Worm (Caenorhabditis elegans) whole organism, mixed stage, embryonic: ENCODE results near the gene nhr-179.

Experiments used
- M03D4.4 ChIP-seq: sonication (generic microtip); optimal IDR thresholded peaks from 2 replicates; lab custom pipeline; 2017; ENCODE audit warnings: mild to moderate bottlenecking, missing genetic modification characterization, missing compliant biosample characterization
- bed-3 ChIP-seq: fragments of 200-800 bp; sonication (Bioruptor generic); optimal IDR thresholded peaks from 3 replicates; lab custom pipeline; 2018; ENCODE audit warnings: mild to moderate bottlenecking, missing genetic modification characterization, moderate library complexity, missing compliant biosample characterization
- blmp-1 ChIP-seq: fragments of 150-350 bp; optimal IDR thresholded peaks from 2 replicates; lab custom pipeline; 2014; ENCODE audit warnings: missing biosample characterization, missing genetic modification characterization
- ceh-39 ChIP-seq: fragments of 150-350 bp; optimal IDR thresholded peaks from 2 replicates; lab custom pipeline; 2014; ENCODE audit warnings: missing biosample characterization, missing genetic modification characterization
- ceh-83 ChIP-seq: fragments of 200-800 bp; sonication (Bioruptor generic); optimal IDR thresholded peaks from 2 replicates; lab custom pipeline; 2018; ENCODE audit warnings: mild to moderate bottlenecking, missing genetic modification characterization, missing compliant biosample characterization
- ces-1 ChIP-seq: fragments of 150-350 bp; optimal IDR thresholded peaks from 2 replicates; lab custom pipeline; 2014; ENCODE audit warnings: missing biosample characterization, missing genetic modification reagents, missing genetic modification characterization
- cnd-1 ChIP-seq: fragments of 200-800 bp; sonication (Bioruptor generic); optimal IDR thresholded peaks from 2 replicates; lab custom pipeline; 2018; ENCODE audit warnings: mild to moderate bottlenecking, missing genetic modification characterization, missing compliant biosample characterization
- drap-1 ChIP-seq: fragments of 200-800 bp; sonication (Bioruptor generic); optimal IDR thresholded peaks from 3 replicates; lab custom pipeline; 2018; ENCODE audit warnings: mild to moderate bottlenecking, missing genetic modification characterization, missing compliant biosample characterization
- flh-1 ChIP-seq: fragments of 200-800 bp; sonication (Bioruptor generic); optimal IDR thresholded peaks from 2 replicates; lab custom pipeline; 2018; ENCODE audit warnings: mild to moderate bottlenecking, missing genetic modification characterization, moderate library complexity, missing compliant biosample characterization
- ham-2 ChIP-seq: fragments of 200-800 bp; sonication (Bioruptor generic); optimal IDR thresholded peaks from 2 replicates; lab custom pipeline; 2018; ENCODE audit warnings: mild to moderate bottlenecking, missing genetic modification characterization, missing compliant biosample characterization
- hlh-1 ChIP-seq: fragments of 150-350 bp; optimal IDR thresholded peaks from 2 replicates; lab custom pipeline; 2014; ENCODE audit warnings: missing biosample characterization, missing genetic modification reagents, missing genetic modification characterization
- lin-13 ChIP-seq: fragments of 150-350 bp; optimal IDR thresholded peaks from 2 replicates; lab custom pipeline; 2014; ENCODE audit warnings: missing biosample characterization, missing genetic modification characterization
- lin-32 ChIP-seq: fragments of 200-800 bp; sonication (Bioruptor generic); optimal IDR thresholded peaks from 2 replicates; lab custom pipeline; 2018; ENCODE audit warnings: mild to moderate bottlenecking, missing genetic modification characterization, missing compliant biosample characterization
- lsy-2 ChIP-seq: fragments of 150-350 bp; optimal IDR thresholded peaks from 2 replicates; lab custom pipeline; 2014; ENCODE audit warnings: missing biosample characterization, missing genetic modification characterization
- mab-5 ChIP-seq: fragments of 150-350 bp; optimal IDR thresholded peaks from 2 replicates; lab custom pipeline; 2014; ENCODE audit warnings: missing biosample characterization, missing genetic modification characterization
- mep-1 ChIP-seq: fragments of 150-350 bp; optimal IDR thresholded peaks from 2 replicates; lab custom pipeline; 2017; ENCODE audit warnings: missing biosample characterization, missing genetic modification reagents, missing genetic modification characterization, inconsistent platforms
- mls-2 ChIP-seq: sonication (generic microtip); optimal IDR thresholded peaks from 2 replicates; lab custom pipeline; 2016; ENCODE audit warnings: mild to moderate bottlenecking, missing genetic modification characterization, moderate library complexity, missing compliant biosample characterization
- nhr-12 ChIP-seq: fragments of 150-350 bp; optimal IDR thresholded peaks from 2 replicates; lab custom pipeline; 2014; ENCODE audit warnings: missing biosample characterization, missing genetic modification characterization
- nhr-2 ChIP-seq: fragments of 150-350 bp; optimal IDR thresholded peaks from 2 replicates; lab custom pipeline; 2014; ENCODE audit warnings: missing biosample characterization, missing genetic modification characterization
- nhr-237 ChIP-seq: fragments of 150-350 bp; optimal IDR thresholded peaks from 2 replicates; lab custom pipeline; 2014; ENCODE audit warnings: missing biosample characterization, missing genetic modification characterization
- nhr-28 ChIP-seq: fragments of 150-350 bp; optimal IDR thresholded peaks from 2 replicates; lab custom pipeline; 2014; ENCODE audit warnings: missing biosample characterization, missing genetic modification characterization
- nhr-76 ChIP-seq: sonication (generic microtip); optimal IDR thresholded peaks from 2 replicates; lab custom pipeline; 2017; ENCODE audit warnings: missing biosample characterization, missing genetic modification characterization
- pha-4 ChIP-seq: fragments of 150-350 bp; optimal IDR thresholded peaks from 2 replicates; lab custom pipeline; 2018; ENCODE audit warnings: missing biosample characterization, missing genetic modification reagents, missing genetic modification characterization
- sem-2 ChIP-seq: fragments of 200-800 bp; sonication (Bioruptor generic); optimal IDR thresholded peaks from 2 replicates; lab custom pipeline; 2018; ENCODE audit warnings: mild to moderate bottlenecking, missing genetic modification characterization, missing compliant biosample characterization
- snpc-4 ChIP-seq: fragments of 150-350 bp; optimal IDR thresholded peaks from 2 replicates; lab custom pipeline; 2014; ENCODE audit warnings: missing biosample characterization, missing genetic modification characterization
- sptf-1 ChIP-seq: sonication (generic microtip); optimal IDR thresholded peaks from 2 replicates; lab custom pipeline; 2017; ENCODE audit warnings: mild to moderate bottlenecking, missing genetic modification characterization, moderate library complexity, missing compliant biosample characterization
- tbx-8 ChIP-seq: fragments of 200-800 bp; sonication (Bioruptor generic); optimal IDR thresholded peaks from 2 replicates; lab custom pipeline; 2018; ENCODE audit warnings: mild to moderate bottlenecking, missing genetic modification characterization, moderate library complexity, missing compliant biosample characterization
- unc-120 ChIP-seq: sonication (generic microtip); optimal IDR thresholded peaks from 2 replicates; lab custom pipeline; 2017; ENCODE audit warnings: missing genetic modification characterization, missing compliant biosample characterization; ENCODE audit not compliant: poor library complexity, severe bottlenecking
- unc-39 ChIP-seq: fragments of 150-350 bp; optimal IDR thresholded peaks from 2 replicates; lab custom pipeline; 2014; ENCODE audit warnings: missing biosample characterization, missing genetic modification characterization
- unc-62 ChIP-seq: fragments of 150-350 bp; optimal IDR thresholded peaks from 2 replicates; lab custom pipeline; 2014; ENCODE audit warnings: missing biosample characterization, missing genetic modification reagents, missing genetic modification characterization
- zip-8 ChIP-seq: fragments of 150-350 bp; optimal IDR thresholded peaks from 2 replicates; lab custom pipeline; 2014; ENCODE audit warnings: missing biosample characterization, missing genetic modification characterization
- ztf-11 ChIP-seq: fragments of 150-350 bp; optimal IDR thresholded peaks from 2 replicates; lab custom pipeline; 2014; ENCODE audit warnings: missing biosample characterization, missing genetic modification characterization

The nhr-179 gene

DNA sequence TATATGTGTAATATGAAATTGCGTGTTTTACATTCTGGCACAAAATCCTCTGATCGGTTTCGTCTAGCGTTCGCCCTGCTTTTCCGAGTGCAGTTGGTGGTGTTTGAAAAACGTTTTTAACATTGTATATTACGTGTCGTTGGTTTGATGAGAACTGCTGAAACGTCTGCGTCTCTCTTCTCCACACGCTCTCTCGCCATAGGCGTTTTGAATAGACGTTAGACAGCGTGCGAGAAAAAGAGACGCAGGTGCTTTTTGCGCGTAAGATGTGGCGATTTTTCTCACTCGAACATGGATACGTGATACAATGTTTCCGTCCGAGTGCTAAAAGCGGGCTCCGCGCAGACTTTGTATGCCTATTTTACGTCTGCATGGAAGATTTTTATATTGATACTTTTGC is 1.9 kb upstream of the nhr-179 start:
- TF ChIP-seq mls-2 (tag; lab: Kevin White, UChicago): no peak
- TF ChIP-seq mab-5 (tag; lab: Kevin White, UChicago): no peak
- no peak for TF ChIP-seq ces-1
- no peak for TF ChIP-seq unc-39
- TF ChIP-seq snpc-4: no peak
- TF ChIP-seq nhr-237: no peak
- TF ChIP-seq drap-1: no peak
- TF ChIP-seq lin-32: no peak

DNA sequence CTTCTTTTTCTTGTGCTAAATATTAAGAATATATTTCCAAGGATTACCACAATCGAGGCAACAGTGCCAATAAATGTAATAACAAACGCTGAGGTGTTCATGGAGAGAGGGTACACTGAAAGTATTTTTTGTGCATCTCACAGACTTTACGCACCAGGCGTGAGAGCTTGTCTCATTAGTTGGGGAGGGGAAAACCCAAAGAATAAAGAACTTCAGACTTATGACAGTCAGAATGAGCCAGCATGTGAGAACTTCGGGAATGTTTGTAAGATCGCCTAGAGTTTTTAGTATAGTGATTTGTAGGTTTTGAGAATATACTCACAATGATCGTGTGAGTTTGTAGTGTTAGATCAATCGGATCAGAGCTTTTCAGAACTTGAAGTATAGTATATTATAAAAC is 3.9 kb downstream of the nhr-179 start, which contains the start of gene srbc-41:
Gene srbc-41, minus strand, starts transcription at position 101 of the 400 bp plus-strand sequence.
- TF ChIP-seq nhr-12 (tag; lab: Kevin White, UChicago) (no peak), nhr-76 (tag; lab: Kevin White, UChicago) (no peak), unc-39 (no peak), lin-13 (tag; lab: Kevin White, UChicago) (no peak), pha-4 (tag; lab: Kevin White, UChicago) (no peak), drap-1 (no peak), lsy-2 (tag; lab: Kevin White, UChicago) (no peak), ceh-39 (tag; lab: Kevin White, UChicago) (no peak), ces-1 (no peak)
- TF ChIP-seq, all 35 proteins: peak for 0

DNA sequence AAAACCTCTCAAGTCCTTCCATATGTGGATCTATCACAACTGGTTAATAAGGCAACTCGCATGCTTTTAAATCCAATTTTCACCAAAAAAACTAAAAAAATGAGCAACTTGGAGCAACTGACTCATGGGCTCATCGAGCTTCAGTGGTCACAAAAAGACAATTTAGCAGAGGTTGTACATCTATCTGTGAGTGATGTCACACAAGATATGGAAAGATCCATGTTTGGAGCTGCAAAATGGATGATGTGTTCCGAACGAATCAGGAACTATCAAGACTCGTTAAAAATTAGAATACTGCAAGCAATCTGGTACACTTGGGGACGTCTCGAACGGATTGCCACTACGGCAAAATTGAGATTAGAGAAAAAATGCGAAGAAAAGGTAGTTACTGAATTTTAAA is 7.1 kb downstream of the nhr-179 start:
- no peak for TF ChIP-seq nhr-12 (tag; lab: Kevin White, UChicago)
- TF ChIP-seq unc-120 (tag; lab: Kevin White, UChicago): no peak
- no peak for TF ChIP-seq flh-1
- no peak for TF ChIP-seq drap-1
- TF ChIP-seq ham-2 (GFP tag; lab: Kevin White, UChicago): no peak
- TF ChIP-seq nhr-76 (tag; lab: Kevin White, UChicago): no peak
- TF ChIP-seq bed-3 (GFP tag; lab: Kevin White, UChicago): no peak
- no peak for TF ChIP-seq lin-32
- TF ChIP-seq hlh-1 (tag; lab: Kevin White, UChicago): no peak
- TF ChIP-seq mab-5 (tag; lab: Kevin White, UChicago): no peak
- no peak for TF ChIP-seq unc-62 (GFP tag; lab: Kevin White, UChicago)
- TF ChIP-seq pha-4 (tag; lab: Kevin White, UChicago): no peak
- TF ChIP-seq mls-2 (tag; lab: Kevin White, UChicago): no peak
- TF ChIP-seq nhr-28 (tag; lab: Kevin White, UChicago): no peak
- TF ChIP-seq M03D4.4 (tag; lab: Kevin White, UChicago): no peak
- TF ChIP-seq ztf-11 (tag; lab: Kevin White, UChicago): no peak
- TF ChIP-seq mep-1: no peak
- TF ChIP-seq snpc-4: no peak
- no peak for TF ChIP-seq lin-13 (tag; lab: Kevin White, UChicago)

- TF ChIP-seq ces-1 (no peak), ceh-83 (GFP tag; lab: Kevin White, UChicago) (no peak), unc-39 (no peak), drap-1 (no peak), ceh-39 (tag; lab: Kevin White, UChicago) (no peak), ham-2 (GFP tag; lab: Kevin White, UChicago) (no peak), pha-4 (tag; lab: Kevin White, UChicago) (no peak), unc-62 (GFP tag; lab: Kevin White, UChicago) (no peak), cnd-1 (no peak), nhr-76 (tag; lab: Kevin White, UChicago) (no peak), blmp-1 (no peak), M03D4.4 (tag; lab: Kevin White, UChicago) (no peak), hlh-1 (tag; lab: Kevin White, UChicago) (no peak)
Observed at ce11 chrV:1610097-1610496, 8.6 kb downstream of the nhr-179 start, which contains the start of gene nhr-177. TSS of gene nhr-177 (plus strand) at chrV:1610263.

ce11 chrV:1607790-1608189 is 10.9 kb downstream of the nhr-179 start, which contains the start of gene nhr-178:
TSS of gene nhr-178 (minus strand) at chrV:1607953.
- TF ChIP-seq unc-62 (GFP tag; lab: Kevin White, UChicago) (no peak), zip-8 (tag; lab: Kevin White, UChicago) (no peak), mls-2 (tag; lab: Kevin White, UChicago) (no peak), lin-32 (no peak), nhr-2 (tag; lab: Kevin White, UChicago) (no peak), sem-2 (GFP tag; lab: Kevin White, UChicago) (no peak), lsy-2 (tag; lab: Kevin White, UChicago) (no peak), mab-5 (tag; lab: Kevin White, UChicago) (no peak), tbx-8 (GFP tag; lab: Kevin White, UChicago) (no peak), sptf-1 (tag; lab: Kevin White, UChicago) (no peak), ceh-83 (GFP tag; lab: Kevin White, UChicago) (no peak), unc-39 (no peak), nhr-28 (tag; lab: Kevin White, UChicago) (no peak)
